Worm (Caenorhabditis elegans): ENCODE measurements around the gene K10F12.7.

K10F12.7 gene

ce11 chrIII:352992-353391 is 29.4 kb downstream of the K10F12.7 start:
- TF ChIP-seq elt-2 (tag; optimal IDR thresholded peaks at IDR 0.05): no peak
- TF ChIP-seq nhr-11 (tag; optimal IDR thresholded peaks at IDR 0.05): no peak
- no peak for TF ChIP-seq F13H6.1 (tag; optimal IDR thresholded peaks at IDR 0.05)
- TF ChIP-seq sox-4 (tag; optimal IDR thresholded peaks at IDR 0.05): no peak
- no peak for TF ChIP-seq K02D7.2 (tag; optimal IDR thresholded peaks at IDR 0.05)
- no peak for TF ChIP-seq ceh-22 (tag; optimal IDR thresholded peaks at IDR 0.05)
- TF ChIP-seq ama-1 (optimal IDR thresholded peaks at IDR 0.05): no peak
- no peak for TF ChIP-seq dmd-4 (tag; optimal IDR thresholded peaks at IDR 0.05; ENCODE audit: borderline replicate concordance)
- no peak for TF ChIP-seq che-1 (tag; optimal IDR thresholded peaks at IDR 0.05)
- TF ChIP-seq ztf-16 (tag; optimal IDR thresholded peaks at IDR 0.05): no peak

ce11 chrIII:351860-352456 is 30.4 kb downstream of the K10F12.7 start:
- no peak for TF ChIP-seq ttx-3 (tag; optimal IDR thresholded peaks at IDR 0.05)
- peak; percentile 25 for TF ChIP-seq nfya-1 (tag; optimal IDR thresholded peaks at IDR 0.05)
- no peak for TF ChIP-seq ama-1 (optimal IDR thresholded peaks at IDR 0.05)
- no peak for TF ChIP-seq ceh-30 (tag; optimal IDR thresholded peaks at IDR 0.05)
- TF ChIP-seq elt-2 (tag; optimal IDR thresholded peaks at IDR 0.05): no peak
- no peak for TF ChIP-seq pha-2 (tag; optimal IDR thresholded peaks at IDR 0.05)
- no peak for TF ChIP-seq ceh-34 (tag; optimal IDR thresholded peaks at IDR 0.05)

- TF ChIP-seq dmd-4 (tag; optimal IDR thresholded peaks at IDR 0.05; ENCODE audit: borderline replicate concordance) (peak; percentile 61), nhr-11 (tag; optimal IDR thresholded peaks at IDR 0.05) (no peak), hlh-8 (tag; optimal IDR thresholded peaks at IDR 0.05) (no peak), pax-1 (tag; optimal IDR thresholded peaks at IDR 0.05) (peak; percentile 83), hlh-13 (GFP tag; optimal IDR thresholded peaks at IDR 0.05) (no peak), pha-2 (tag; optimal IDR thresholded peaks at IDR 0.05) (no peak), T23F11.4 (GFP tag; optimal IDR thresholded peaks at IDR 0.05) (peak; percentile 21), che-1 (tag; optimal IDR thresholded peaks at IDR 0.05) (peak; percentile 31), pros-1 (tag; optimal IDR thresholded peaks at IDR 0.05) (peak; percentile 76), ceh-22 (tag; optimal IDR thresholded peaks at IDR 0.05) (no peak), ets-4 (tag; optimal IDR thresholded peaks at IDR 0.05) (peak; percentile 52), ref-2 (tag; optimal IDR thresholded peaks at IDR 0.05) (peak; percentile 81), rnt-1 (tag; optimal IDR thresholded peaks at IDR 0.05) (peak; percentile 45), ceh-19 (GFP tag; optimal IDR thresholded peaks at IDR 0.05) (peak; percentile 43), sdc-2 (tag; optimal IDR thresholded peaks at IDR 0.05) (peak; percentile 50), fkh-6 (tag; optimal IDR thresholded peaks at IDR 0.05) (no peak), ceh-24 (tag; optimal IDR thresholded peaks at IDR 0.05) (no peak), elt-2 (tag; optimal IDR thresholded peaks at IDR 0.05) (no peak), ahr-1 (tag; optimal IDR thresholded peaks at IDR 0.05) (no peak), ceh-2 (tag; optimal IDR thresholded peaks at IDR 0.05) (peak; percentile 20), eyg-1 (tag; optimal IDR thresholded peaks at IDR 0.05) (peak; percentile 36), K02D7.2 (tag; optimal IDR thresholded peaks at IDR 0.05) (no peak), nhr-232 (tag; optimal IDR thresholded peaks at IDR 0.05) (no peak), ceh-48 (tag; optimal IDR thresholded peaks at IDR 0.05) (peak; percentile 90), hlh-30 (tag; optimal IDR thresholded peaks at IDR 0.05; ENCODE audit: insufficient read depth) (peak; percentile 99), C38D4.7 (GFP tag; optimal IDR thresholded peaks at IDR 0.05) (no peak), F13H6.1 (tag; optimal IDR thresholded peaks at IDR 0.05) (peak; percentile 48), hlh-6 (tag; optimal IDR thresholded peaks at IDR 0.05) (peak; percentile 10), pqm-1 (tag; optimal IDR thresholded peaks at IDR 0.05) (peak; percentile 22), ztf-16 (tag; optimal IDR thresholded peaks at IDR 0.05) (no peak), ama-1 (optimal IDR thresholded peaks at IDR 0.05) (peak; percentile 78), unc-42 (tag; optimal IDR thresholded peaks at IDR 0.05) (peak; percentile 76), tbx-2 (tag; optimal IDR thresholded peaks at IDR 0.05) (peak; percentile 78), ceh-9 (tag; optimal IDR thresholded peaks at IDR 0.05) (no peak), unc-86 (tag; optimal IDR thresholded peaks at IDR 0.05) (no peak), ceh-14 (tag; optimal IDR thresholded peaks at IDR 0.05) (peak; percentile 61), sox-4 (tag; optimal IDR thresholded peaks at IDR 0.05) (no peak), ceh-6 (GFP tag; optimal IDR thresholded peaks at IDR 0.05) (peak; percentile 28), ceh-30 (tag; optimal IDR thresholded peaks at IDR 0.05) (peak; percentile 46), fkh-10 (GFP tag; optimal IDR thresholded peaks at IDR 0.05) (no peak), elt-4 (tag; optimal IDR thresholded peaks at IDR 0.05) (no peak), C08G9.2 (tag; optimal IDR thresholded peaks at IDR 0.05) (peak; percentile 34), unc-55 (GFP tag; optimal IDR thresholded peaks at IDR 0.05) (peak; percentile 27)
Measured at ce11 chrIII:349511-350165, 32.7 kb downstream of the K10F12.7 start.

Measured in whole organism, late embryonic.